Fruit fly (Drosophila melanogaster): Measurements from ENCODE around the gene Kap-alpha3.

- TF ChIP-seq CG6689 (GFP tag; IDR thresholded peaks at IDR 0.05) (no peak), knrl (GFP tag; IDR thresholded peaks at IDR 0.05; ENCODE audit: partially characterized antibody) (no peak)
These were observed 48.1 kb downstream of the Kap-alpha3 start for dm6 chr3R:9529387-9529897.

Measured in whole organism, embryonic.